Worm (Caenorhabditis elegans): ENCODE measurements around the gene grl-14.

DNA sequence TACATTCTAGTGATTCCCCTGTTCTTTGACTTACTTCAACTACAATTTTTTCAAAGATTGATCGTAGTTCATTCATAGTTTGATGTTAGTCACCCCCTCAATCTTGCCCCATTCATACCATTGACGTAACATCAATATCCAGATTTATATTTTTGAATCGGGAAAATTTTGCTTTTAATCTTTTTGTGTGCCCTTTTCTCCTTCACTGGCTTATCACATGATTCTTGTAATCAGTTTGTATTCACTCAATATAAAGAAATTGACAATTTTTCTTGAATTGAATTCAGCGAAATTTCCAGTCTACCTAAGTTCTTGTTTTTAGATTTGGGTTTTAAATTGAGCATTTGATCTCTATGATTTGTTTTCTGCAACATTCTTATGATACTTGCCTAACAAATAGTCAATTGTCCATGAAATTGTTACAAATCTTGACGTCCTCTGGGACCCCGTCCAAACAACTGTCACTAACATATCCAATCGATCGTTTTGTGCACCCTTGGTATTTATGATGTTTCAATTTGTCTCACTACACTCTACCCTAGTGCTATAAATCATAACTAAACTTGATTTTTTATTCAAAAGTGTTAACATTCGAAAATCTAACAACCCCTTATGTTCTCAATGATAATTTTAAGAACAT is 45.5 kb upstream of the grl-14 start:
- TF ChIP-seq ref-1 (GFP tag; conservative IDR thresholded peaks at IDR 0.05), result no peak
- TF ChIP-seq T22C8.4 (GFP tag; IDR thresholded peaks at IDR 0.05), result no peak
- TF ChIP-seq flt-1 (GFP tag; IDR thresholded peaks at IDR 0.05), result no peak
- no peak for TF ChIP-seq med-1 (GFP tag; optimal IDR thresholded peaks at IDR 0.05; ENCODE audit: insufficient read depth)
- no peak for TF ChIP-seq tab-1 (GFP tag; IDR thresholded peaks at IDR 0.05)
- no peak for TF ChIP-seq ztf-29 (GFP tag; IDR thresholded peaks at IDR 0.05)
